Fruit fly (Drosophila melanogaster) whole organism, embryonic: ENCODE data around the gene CG44040.

Experiments used
- Atf6 ChIP-seq: fragments of 200-800 bp; sonication (Bioruptor generic); IDR thresholded peaks from 2 replicates; pipeline ENCODE4 v1.3.6; 2022; ENCODE audit warnings: missing biosample characterization, missing genetic modification characterization
- BtbVII ChIP-seq: fragments of 200-800 bp; sonication (Bioruptor generic); optimal IDR thresholded peaks from 3 replicates; lab custom pipeline; 2017; ENCODE audit warnings: missing biosample characterization, mild to moderate bottlenecking, missing genetic modification characterization
- CG10431 ChIP-seq: fragments of 200-800 bp; sonication (Bioruptor generic); optimal IDR thresholded peaks from 3 replicates; lab custom pipeline; 2018; ENCODE audit warnings: missing biosample characterization, mild to moderate bottlenecking, missing genetic modification characterization
- CG11696 ChIP-seq: fragments of 200-800 bp; sonication (Bioruptor generic); IDR thresholded peaks from 2 replicates; pipeline ENCODE4 v1.3.6; 2022; ENCODE audit warnings: missing biosample characterization, missing genetic modification characterization
- CG13624 ChIP-seq: fragments of 200-800 bp; sonication (Bioruptor generic); optimal IDR thresholded peaks from 2 replicates; lab custom pipeline; 2016; ENCODE audit warnings: missing biosample characterization, missing genetic modification characterization
- CG14441 ChIP-seq: fragments of 200-800 bp; sonication (Bioruptor generic); IDR thresholded peaks from 2 replicates; pipeline ENCODE4 v1.3.6; 2022; ENCODE audit warnings: missing biosample characterization, missing genetic modification characterization
- CG17912 ChIP-seq: fragments of 200-800 bp; sonication (Bioruptor generic); optimal IDR thresholded peaks from 2 replicates; lab custom pipeline; 2018; ENCODE audit warnings: missing biosample characterization, mild to moderate bottlenecking, missing genetic modification characterization
- CG18262 ChIP-seq: fragments of 200-800 bp; optimal IDR thresholded peaks from 3 replicates; lab custom pipeline; 2019; ENCODE audit warnings: missing biosample characterization, mild to moderate bottlenecking, missing genetic modification characterization, moderate library complexity
- CG31388 ChIP-seq: fragments of 200-800 bp; sonication (Bioruptor generic); optimal IDR thresholded peaks from 2 replicates; lab custom pipeline; 2016; ENCODE audit warnings: missing biosample characterization, missing genetic modification characterization
- CG31441 ChIP-seq: fragments of 200-800 bp; sonication (Bioruptor generic); IDR thresholded peaks from 2 replicates; pipeline ENCODE4 v1.3.6; 2022; ENCODE audit warnings: missing biosample characterization, missing genetic modification characterization
- CG5180 ChIP-seq: fragments of 200-800 bp; sonication (Bioruptor generic); optimal IDR thresholded peaks from 3 replicates; lab custom pipeline; 2017; ENCODE audit warnings: missing biosample characterization, missing genetic modification characterization, mild to moderate bottlenecking, moderate library complexity, missing genetic modification reagents
- CG6765 ChIP-seq: fragments of 200-800 bp; sonication (Bioruptor generic); optimal IDR thresholded peaks from 3 replicates; lab custom pipeline; 2017; ENCODE audit warnings: missing biosample characterization, mild to moderate bottlenecking, missing genetic modification characterization
- CG6854 ChIP-seq: fragments of 200-800 bp; sonication (Bioruptor generic); optimal IDR thresholded peaks from 3 replicates; lab custom pipeline; 2017; ENCODE audit warnings: missing biosample characterization, mild to moderate bottlenecking, missing genetic modification characterization
- CG8281 ChIP-seq: fragments of 200-800 bp; sonication (Bioruptor generic); optimal IDR thresholded peaks from 2 replicates; lab custom pipeline; 2018; ENCODE audit warnings: missing biosample characterization, mild to moderate bottlenecking, missing genetic modification characterization, moderate library complexity
- CG9817 ChIP-seq: fragments of 200-800 bp; sonication (Bioruptor generic); optimal IDR thresholded peaks from 2 replicates; lab custom pipeline; 2018; ENCODE audit warnings: missing biosample characterization, mild to moderate bottlenecking, missing genetic modification characterization, moderate library complexity
- Dad ChIP-seq: fragments of 200-800 bp; sonication (Bioruptor generic); optimal IDR thresholded peaks from 3 replicates; lab custom pipeline; 2016; ENCODE audit warnings: missing biosample characterization, missing genetic modification characterization
- Dek ChIP-seq: fragments of 200-800 bp; sonication (Bioruptor generic); optimal IDR thresholded peaks from 3 replicates; lab custom pipeline; 2019; ENCODE audit warnings: missing biosample characterization, mild to moderate bottlenecking, missing genetic modification characterization, moderate library complexity
- Dref ChIP-seq: fragments of 200-800 bp; sonication (Bioruptor generic); IDR thresholded peaks from 2 replicates; pipeline ENCODE4 v1.3.6; 2022; ENCODE audit warnings: missing biosample characterization, missing genetic modification characterization
- Ets65A ChIP-seq: fragments of 200-800 bp; sonication (Bioruptor generic); peaks from one replicate; lab custom pipeline; 2016; ENCODE audit warnings: missing biosample characterization, missing genetic modification characterization
- Fer1 ChIP-seq: fragments of 200-800 bp; sonication (Bioruptor generic); optimal IDR thresholded peaks from 2 replicates; lab custom pipeline; 2017; ENCODE audit warnings: missing biosample characterization, mild to moderate bottlenecking, missing genetic modification characterization
- Hey ChIP-seq: fragments of 200-800 bp; sonication (Bioruptor generic); optimal IDR thresholded peaks from 3 replicates; lab custom pipeline; 2018; ENCODE audit warnings: missing biosample characterization, mild to moderate bottlenecking, missing genetic modification characterization
- Hsf ChIP-seq: fragments of 200-800 bp; sonication (Bioruptor generic); optimal IDR thresholded peaks from 3 replicates; lab custom pipeline; 2016; ENCODE audit warnings: missing biosample characterization, missing genetic modification characterization
- Kr ChIP-seq: fragments of 200-800 bp; sonication (Bioruptor generic); optimal IDR thresholded peaks from 2 replicates; lab custom pipeline; 2017; ENCODE audit warnings: missing biosample characterization, mild to moderate bottlenecking, missing genetic modification characterization
- Lhr ChIP-seq: fragments of 200-800 bp; sonication (Bioruptor generic); optimal IDR thresholded peaks from 3 replicates; lab custom pipeline; 2017; ENCODE audit warnings: mild to moderate bottlenecking, missing biosample characterization, missing genetic modification reagents, missing genetic modification characterization
- Nf-YC ChIP-seq: fragments of 200-800 bp; optimal IDR thresholded peaks from 3 replicates; lab custom pipeline; 2019; ENCODE audit warnings: missing biosample characterization, mild to moderate bottlenecking, missing genetic modification characterization, moderate library complexity
- Sry-β ChIP-seq: fragments of 200-800 bp; sonication (Bioruptor generic); optimal IDR thresholded peaks from 2 replicates; lab custom pipeline; 2018; ENCODE audit warnings: missing biosample characterization, mild to moderate bottlenecking, missing genetic modification characterization, moderate library complexity
- Sry-δ ChIP-seq: fragments of 200-800 bp; sonication (Bioruptor generic); optimal IDR thresholded peaks from 2 replicates; lab custom pipeline; 2016; ENCODE audit warnings: missing biosample characterization, missing genetic modification characterization
- Xbp1 ChIP-seq: fragments of 200-800 bp; sonication (Bioruptor generic); optimal IDR thresholded peaks from 3 replicates; lab custom pipeline; 2016; ENCODE audit warnings: missing biosample characterization, mild to moderate bottlenecking, missing genetic modification characterization
- amos ChIP-seq: fragments of 200-800 bp; sonication (Bioruptor generic); IDR thresholded peaks from 2 replicates; pipeline ENCODE4 v1.3.6; 2022; ENCODE audit warnings: missing biosample characterization, missing genetic modification characterization; ENCODE audit not compliant: partially characterized antibody
- ap ChIP-seq: fragments of 200-800 bp; sonication (Bioruptor generic); IDR thresholded peaks from 2 replicates; pipeline ENCODE4 v1.3.6; 2022; ENCODE audit warnings: missing biosample characterization, missing genetic modification characterization
- bbx ChIP-seq: fragments of 200-800 bp; sonication (Bioruptor generic); IDR thresholded peaks from 2 replicates; pipeline ENCODE4 v1.3.6; 2022; ENCODE audit warnings: missing biosample characterization, missing genetic modification characterization; ENCODE audit not compliant: partially characterized antibody
- cg ChIP-seq: fragments of 200-800 bp; sonication (Bioruptor generic); optimal IDR thresholded peaks from 3 replicates; lab custom pipeline; 2019; ENCODE audit warnings: missing biosample characterization, mild to moderate bottlenecking, missing genetic modification characterization, moderate library complexity
- chn ChIP-seq: fragments of 200-800 bp; sonication (Bioruptor generic); optimal IDR thresholded peaks from 2 replicates; lab custom pipeline; 2016; ENCODE audit warnings: missing biosample characterization, missing genetic modification characterization
- crol ChIP-seq: fragments of 200-800 bp; sonication (Bioruptor generic); IDR thresholded peaks from 2 replicates; pipeline ENCODE4 v1.3.6; 2022; ENCODE audit warnings: missing biosample characterization, missing genetic modification characterization
- da ChIP-seq: fragments of 200-800 bp; sonication (Bioruptor generic); optimal IDR thresholded peaks from 2 replicates; lab custom pipeline; 2016; ENCODE audit warnings: missing biosample characterization, missing genetic modification characterization
- disco-r ChIP-seq: fragments of 200-800 bp; sonication (Bioruptor generic); optimal IDR thresholded peaks from 2 replicates; lab custom pipeline; 2016; ENCODE audit warnings: missing biosample characterization, missing genetic modification characterization
- dmrt99B ChIP-seq: fragments of 200-800 bp; sonication (Bioruptor generic); optimal IDR thresholded peaks from 2 replicates; lab custom pipeline; 2018; ENCODE audit warnings: missing biosample characterization, mild to moderate bottlenecking, missing genetic modification characterization, moderate library complexity
- dysf ChIP-seq: fragments of 200-800 bp; sonication (Bioruptor generic); IDR thresholded peaks from 3 replicates; pipeline ENCODE4 v1.3.6; 2022; ENCODE audit warnings: missing biosample characterization, missing genetic modification characterization
- emc ChIP-seq: fragments of 200-800 bp; sonication (Bioruptor generic); optimal IDR thresholded peaks from 2 replicates; lab custom pipeline; 2016; ENCODE audit warnings: missing biosample characterization, missing genetic modification characterization
- exex ChIP-seq: fragments of 200-800 bp; sonication (Bioruptor generic); optimal IDR thresholded peaks from 4 replicates; lab custom pipeline; 2018; ENCODE audit warnings: missing biosample characterization, mild to moderate bottlenecking, missing genetic modification characterization, moderate library complexity
- inv ChIP-seq: fragments of 200-800 bp; sonication (Bioruptor generic); IDR thresholded peaks from 2 replicates; pipeline ENCODE4 v1.3.6; 2022; ENCODE audit warnings: missing biosample characterization, missing genetic modification characterization; ENCODE audit not compliant: partially characterized antibody
- pho ChIP-seq: fragments of 200-800 bp; sonication (Bioruptor generic); optimal IDR thresholded peaks from 2 replicates; lab custom pipeline; 2016; ENCODE audit warnings: missing biosample characterization, missing genetic modification characterization
- pnt ChIP-seq: fragments of 200-800 bp; sonication (Bioruptor generic); optimal IDR thresholded peaks from 3 replicates; lab custom pipeline; 2016; ENCODE audit warnings: missing biosample characterization, missing genetic modification characterization
- row ChIP-seq: fragments of 200-800 bp; sonication (Bioruptor generic); IDR thresholded peaks from 3 replicates; pipeline ENCODE4 v1.3.6; 2022; ENCODE audit warnings: missing biosample characterization, missing genetic modification characterization
- run ChIP-seq: fragments of 200-800 bp; sonication (Bioruptor generic); optimal IDR thresholded peaks from 3 replicates; lab custom pipeline; 2018; ENCODE audit warnings: missing biosample characterization, mild to moderate bottlenecking, missing genetic modification characterization
- sim ChIP-seq: fragments of 200-800 bp; sonication (Bioruptor generic); IDR thresholded peaks from 2 replicates; pipeline ENCODE4 v1.3.6; 2022; ENCODE audit warnings: missing biosample characterization, missing genetic modification characterization
- sima ChIP-seq: fragments of 200-800 bp; sonication (Bioruptor generic); optimal IDR thresholded peaks from 2 replicates; lab custom pipeline; 2016; ENCODE audit warnings: missing biosample characterization, missing genetic modification characterization
- sr ChIP-seq: fragments of 200-800 bp; sonication (Bioruptor generic); IDR thresholded peaks from 3 replicates; pipeline ENCODE4 v1.3.6; 2022; ENCODE audit warnings: missing biosample characterization, missing genetic modification characterization
- sug ChIP-seq: fragments of 200-800 bp; optimal IDR thresholded peaks from 2 replicates; lab custom pipeline; 2019; ENCODE audit warnings: missing biosample characterization, mild to moderate bottlenecking, missing genetic modification characterization, moderate library complexity
- twi ChIP-seq: fragments of 200-800 bp; optimal IDR thresholded peaks from 2 replicates; lab custom pipeline; 2019; ENCODE audit warnings: missing biosample characterization, mild to moderate bottlenecking, missing genetic modification characterization, moderate library complexity
- zfh2 ChIP-seq: fragments of 200-800 bp; sonication (Bioruptor generic); optimal IDR thresholded peaks from 2 replicates; lab custom pipeline; 2016; ENCODE audit warnings: missing biosample characterization, missing genetic modification characterization

The CG44040 gene

DNA sequence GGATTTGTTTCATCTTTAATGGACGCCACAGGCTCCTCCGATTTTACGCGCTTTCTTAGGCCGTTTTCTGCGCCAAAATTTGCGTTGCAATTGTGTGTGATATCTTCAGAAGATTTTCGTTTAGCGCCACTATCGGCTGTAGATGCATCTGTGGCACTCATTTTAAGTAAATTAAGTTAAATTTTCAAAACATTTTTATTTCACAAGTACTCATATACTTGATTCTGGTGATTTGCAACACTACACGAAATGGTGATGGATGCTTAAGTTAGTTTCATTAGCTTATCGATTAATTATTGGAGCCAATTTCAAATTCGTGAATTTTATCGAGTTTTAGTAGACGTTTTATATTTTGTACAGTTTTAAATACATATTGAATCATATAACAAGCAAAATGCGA, 43.4 kb downstream of the CG44040 start, which contains the start of gene CG6171 (continued):
- TF ChIP-seq exex (tag; lab: Kevin White, UChicago) = no peak
- TF ChIP-seq CG6765 (GFP tag; lab: Kevin White, UChicago) = no peak
- no peak for TF ChIP-seq sr (GFP tag; lab: Robert Waterston, UW)
- TF ChIP-seq CG9817 = no peak
- TF ChIP-seq sim (GFP tag; lab: Robert Waterston, UW) = no peak
- TF ChIP-seq da (GFP tag; lab: Kevin White, UChicago) = no peak
- TF ChIP-seq Kr (GFP tag; lab: Kevin White, UChicago) = no peak
- 0 out of 2 replicates have a peak, but pooled peaks have one; percentile 55 for TF ChIP-seq bbx (GFP tag; lab: Robert Waterston, UW)
- TF ChIP-seq, all 482 proteins: peak for 49

DNA sequence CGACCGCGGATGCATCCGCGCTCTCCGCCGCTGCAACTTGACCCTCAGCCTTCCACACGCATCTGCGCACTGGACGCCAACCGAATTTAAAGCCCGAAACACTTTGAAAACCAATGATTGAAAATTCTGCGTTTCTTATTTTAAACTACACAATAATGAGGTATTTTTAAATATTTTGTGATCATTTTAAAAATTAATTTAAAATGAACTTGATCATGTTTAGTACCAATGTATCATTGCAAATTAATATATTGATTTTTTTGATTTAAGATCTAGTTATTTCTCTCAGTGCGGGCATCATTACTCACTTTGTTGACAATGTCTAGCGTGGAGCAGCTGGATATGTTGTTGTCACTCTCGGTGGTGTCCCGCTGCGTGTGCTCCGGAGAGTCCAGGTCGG, 46.7 kb downstream of the CG44040 start:
- TF ChIP-seq emc (GFP tag; lab: Kevin White, UChicago) = no peak
- TF ChIP-seq cg (GFP tag; lab: Kevin White, UChicago) = no peak
- TF ChIP-seq Dad (GFP tag; lab: Kevin White, UChicago) = no peak
- no peak for TF ChIP-seq Nf-YC (tag; lab: Kevin White, UChicago)
- TF ChIP-seq CG5180 (GFP tag; lab: Kevin White, UChicago) = no peak
- TF ChIP-seq Ets65A (GFP tag; lab: Kevin White, UChicago) = peak; percentile 68
- TF ChIP-seq dysf (GFP tag; lab: Robert Waterston, UW) = peak; percentile 40; the same call in 1 of the 3 replicates
- no peak for TF ChIP-seq CG8281 (tag; lab: Kevin White, UChicago)
- TF ChIP-seq dmrt99B (tag; lab: Kevin White, UChicago) = no peak
- no peak for TF ChIP-seq run (tag; lab: Kevin White, UChicago)
- TF ChIP-seq row (GFP tag; lab: Robert Waterston, UW) = peak; percentile 74
- TF ChIP-seq CG31441 (GFP tag; lab: Robert Waterston, UW) = no peak; the same call in 1 of the 2 replicates
- no peak for TF ChIP-seq CG10431
- TF ChIP-seq Sry-δ (GFP tag; lab: Kevin White, UChicago) = no peak
- no peak for TF ChIP-seq ap (GFP tag; lab: Robert Waterston, UW)
- peak; percentile 47 for TF ChIP-seq CG18262 (tag; lab: Kevin White, UChicago)
- TF ChIP-seq CG31388 (GFP tag; lab: Kevin White, UChicago) = no peak
- no peak for TF ChIP-seq CG13624 (GFP tag; lab: Kevin White, UChicago)
- TF ChIP-seq BtbVII (GFP tag; lab: Kevin White, UChicago) = no peak
- no peak for TF ChIP-seq CG17912 (GFP tag; lab: Kevin White, UChicago)
- no peak for TF ChIP-seq twi (tag; lab: Kevin White, UChicago)
- no peak for TF ChIP-seq Hsf (GFP tag; lab: Kevin White, UChicago)
- no peak for TF ChIP-seq Lhr (GFP tag; lab: Kevin White, UChicago)
- TF ChIP-seq Sry-β (GFP tag; lab: Kevin White, UChicago) = no peak
- 0 out of 2 replicates have a peak, but pooled peaks have one; percentile 10 for TF ChIP-seq Atf6 (GFP tag; lab: Robert Waterston, UW)
- TF ChIP-seq pnt = no peak
- peak; percentile 51 for TF ChIP-seq CG14441
- no peak for TF ChIP-seq sima (GFP tag; lab: Kevin White, UChicago)
- no peak for TF ChIP-seq sug
- TF ChIP-seq amos (GFP tag; lab: Robert Waterston, UW) = no peak
- peak; percentile 59 for TF ChIP-seq Fer1 (GFP tag; lab: Kevin White, UChicago)
- TF ChIP-seq Dek (tag; lab: Kevin White, UChicago) = no peak
- TF ChIP-seq crol (GFP tag; lab: Robert Waterston, UW) = no peak
- no peak for TF ChIP-seq Hey (tag; lab: Kevin White, UChicago)
- TF ChIP-seq pho (GFP tag; lab: Kevin White, UChicago) = no peak
- no peak for TF ChIP-seq Dref (GFP tag; lab: Robert Waterston, UW)
- no peak for TF ChIP-seq disco-r (GFP tag; lab: Kevin White, UChicago)
- TF ChIP-seq CG11696 (GFP tag; lab: Robert Waterston, UW) = no peak
- no peak for TF ChIP-seq inv (GFP tag; lab: Robert Waterston, UW)
- TF ChIP-seq zfh2 (GFP tag; lab: Kevin White, UChicago) = no peak
- TF ChIP-seq Xbp1 (GFP tag; lab: Kevin White, UChicago) = peak; percentile 28
- TF ChIP-seq chn (GFP tag; lab: Kevin White, UChicago) = no peak
- no peak for TF ChIP-seq CG6854 (GFP tag; lab: Kevin White, UChicago)
